Worm (Caenorhabditis elegans) whole organism, L1 larva: Measurements from ENCODE around the gene C27F2.10.
"Not testable (repeated sequence)": the region's sequence is repeated elsewhere in the genome, so short reads cannot be mapped to it uniquely, and the experiment has no call there.

Experiments
- C04F5.9 ChIP-seq: sonication (generic microtip); optimal IDR thresholded peaks from 2 replicates; lab custom pipeline; 2016; ENCODE audit warnings: missing genetic modification characterization, missing compliant biosample characterization
- C34B4.2 ChIP-seq: sonication (generic microtip); optimal IDR thresholded peaks from 2 replicates; lab custom pipeline; 2017; ENCODE audit warnings: mild to moderate bottlenecking, missing genetic modification characterization, missing compliant biosample characterization
- F16B12.6 ChIP-seq: fragments of 150-350 bp; optimal IDR thresholded peaks from 2 replicates; lab custom pipeline; 2014; ENCODE audit warnings: missing biosample characterization, missing genetic modification characterization
- aha-1 ChIP-seq: fragments of 150-350 bp; optimal IDR thresholded peaks from 2 replicates; lab custom pipeline; 2014; ENCODE audit warnings: missing biosample characterization, missing genetic modification characterization
- blmp-1 ChIP-seq: fragments of 150-350 bp; optimal IDR thresholded peaks from 2 replicates; lab custom pipeline; 2014; ENCODE audit warnings: missing biosample characterization, missing genetic modification characterization
- ceh-8 ChIP-seq: fragments of 200-800 bp; sonication (Bioruptor generic); optimal IDR thresholded peaks from 2 replicates; lab custom pipeline; 2018; ENCODE audit warnings: mild to moderate bottlenecking, missing genetic modification characterization, moderate library complexity, missing compliant biosample characterization
- ceh-82 ChIP-seq, 3 experiments: fragments of 150-350 bp in 1 of 3; sonication (generic microtip) in 2 of 3; optimal IDR thresholded peaks; 2 replicates each; lab custom pipeline; 2014 to 2017; ENCODE audit warnings: missing biosample characterization in 3 of 3, missing genetic modification characterization in 3 of 3
- ces-1 ChIP-seq: fragments of 150-350 bp; optimal IDR thresholded peaks from 2 replicates; lab custom pipeline; 2014; ENCODE audit warnings: missing biosample characterization, missing genetic modification reagents, missing genetic modification characterization
- efl-1 ChIP-seq, 4 experiments: fragments of 150-350 bp; optimal IDR thresholded peaks in 3 of 4; peaks in 1 of 4; 1 replicate in 1 of 4; 2 replicates in 3 of 4; lab custom pipeline; 2014; ENCODE audit warnings: missing biosample characterization in 2 of 4, missing genetic modification characterization in 2 of 4, missing genetic modification reagents in 2 of 4
- fkh-10 ChIP-seq: sonication (generic microtip); optimal IDR thresholded peaks from 2 replicates; lab custom pipeline; 2017; ENCODE audit warnings: missing biosample characterization, missing genetic modification reagents, missing genetic modification characterization
- fkh-8 ChIP-seq: sonication (generic microtip); optimal IDR thresholded peaks from 2 replicates; lab custom pipeline; 2016; ENCODE audit warnings: mild to moderate bottlenecking, missing genetic modification characterization, missing compliant biosample characterization
- fos-1 ChIP-seq: fragments of 150-350 bp; optimal IDR thresholded peaks from 2 replicates; lab custom pipeline; 2014; ENCODE audit warnings: missing biosample characterization, missing genetic modification characterization
- grh-1 ChIP-seq: fragments of 200-800 bp; sonication (Bioruptor generic); IDR thresholded peaks from 2 replicates; pipeline ENCODE4 v1.3.6; 2022; ENCODE audit warnings: missing genetic modification reagents, missing genetic modification characterization, missing compliant biosample characterization
- hpl-2 ChIP-seq: fragments of 150-350 bp; optimal IDR thresholded peaks from 2 replicates; lab custom pipeline; 2014; ENCODE audit warnings: missing biosample characterization, missing genetic modification reagents, missing genetic modification characterization
- lin-13 ChIP-seq: fragments of 150-350 bp; optimal IDR thresholded peaks from 2 replicates; lab custom pipeline; 2014; ENCODE audit warnings: missing biosample characterization, missing genetic modification reagents, missing genetic modification characterization
- lin-14 ChIP-seq: fragments of 200-800 bp; sonication (Bioruptor generic); optimal IDR thresholded peaks from 2 replicates; lab custom pipeline; 2018; ENCODE audit warnings: mild to moderate bottlenecking, missing genetic modification characterization, moderate library complexity, missing compliant biosample characterization
- lin-35 ChIP-seq, 2 experiments: fragments of 150-350 bp; optimal IDR thresholded peaks; 2 replicates each; lab custom pipeline; 2014; ENCODE audit warnings: missing biosample characterization in 2 of 2, missing genetic modification characterization in 2 of 2, missing genetic modification reagents in 2 of 2
- lin-39 ChIP-seq: fragments of 150-350 bp; optimal IDR thresholded peaks from 2 replicates; lab custom pipeline; 2014; ENCODE audit warnings: missing biosample characterization, missing genetic modification reagents, missing genetic modification characterization
- lsy-2 ChIP-seq, 2 experiments: fragments of 150-350 bp; optimal IDR thresholded peaks; 2 replicates each; lab custom pipeline; 2014; ENCODE audit warnings: missing biosample characterization in 2 of 2, missing genetic modification characterization in 2 of 2
- mef-2 ChIP-seq: fragments of 150-350 bp; optimal IDR thresholded peaks from 2 replicates; lab custom pipeline; 2014; ENCODE audit warnings: missing biosample characterization, missing genetic modification characterization
- mep-1 ChIP-seq: fragments of 150-350 bp; optimal IDR thresholded peaks from 2 replicates; lab custom pipeline; 2014; ENCODE audit warnings: missing biosample characterization, missing genetic modification characterization
- nhr-12 ChIP-seq: sonication (generic microtip); optimal IDR thresholded peaks from 2 replicates; lab custom pipeline; 2017; ENCODE audit warnings: missing biosample characterization, missing genetic modification characterization
- nhr-47 ChIP-seq: sonication (generic microtip); optimal IDR thresholded peaks from 2 replicates; lab custom pipeline; 2016; ENCODE audit warnings: mild to moderate bottlenecking, missing genetic modification characterization, moderate library complexity, missing compliant biosample characterization
- nhr-71 ChIP-seq: sonication (generic microtip); optimal IDR thresholded peaks from 2 replicates; lab custom pipeline; 2016; ENCODE audit warnings: mild to moderate bottlenecking, missing genetic modification characterization, moderate library complexity, missing compliant biosample characterization
- nhr-84 ChIP-seq: sonication (generic microtip); optimal IDR thresholded peaks from 2 replicates; lab custom pipeline; 2017; ENCODE audit warnings: missing biosample characterization, missing genetic modification characterization
- nhr-90 ChIP-seq: sonication (generic microtip); optimal IDR thresholded peaks from 2 replicates; lab custom pipeline; 2016; ENCODE audit warnings: mild to moderate bottlenecking, missing genetic modification characterization, missing compliant biosample characterization; ENCODE audit not compliant: poor library complexity
- pag-3 ChIP-seq: sonication (generic microtip); optimal IDR thresholded peaks from 2 replicates; lab custom pipeline; 2017; ENCODE audit warnings: missing genetic modification characterization, mild to moderate bottlenecking, missing compliant biosample characterization, antibody characterized with exemption, borderline replicate concordance; ENCODE audit not compliant: insufficient read depth
- pqm-1 ChIP-seq: sonication (generic microtip); optimal IDR thresholded peaks from 3 replicates; lab custom pipeline; 2017; ENCODE audit warnings: missing biosample characterization, missing genetic modification characterization
- rnt-1 ChIP-seq: sonication (generic microtip); optimal IDR thresholded peaks from 2 replicates; lab custom pipeline; 2016; ENCODE audit warnings: mild to moderate bottlenecking, missing genetic modification characterization, moderate library complexity, missing compliant biosample characterization
- skn-1 ChIP-seq: fragments of 150-350 bp; optimal IDR thresholded peaks from 2 replicates; lab custom pipeline; 2014; ENCODE audit warnings: missing biosample characterization, missing genetic modification characterization
- snpc-4 ChIP-seq: fragments of 150-350 bp; optimal IDR thresholded peaks from 2 replicates; lab custom pipeline; 2014; ENCODE audit warnings: missing biosample characterization, missing genetic modification characterization
- snu-23 ChIP-seq: sonication (generic microtip); optimal IDR thresholded peaks from 2 replicates; lab custom pipeline; 2016; ENCODE audit warnings: missing genetic modification characterization, missing compliant biosample characterization
- swsn-7 ChIP-seq: sonication (generic microtip); optimal IDR thresholded peaks from 2 replicates; lab custom pipeline; 2016; ENCODE audit warnings: missing genetic modification characterization, missing compliant biosample characterization
- tlp-1 ChIP-seq: fragments of 150-350 bp; optimal IDR thresholded peaks from 2 replicates; lab custom pipeline; 2014; ENCODE audit warnings: missing biosample characterization, missing genetic modification characterization
- unc-98 ChIP-seq: fragments of 200-800 bp; sonication (Bioruptor generic); IDR thresholded peaks from 2 replicates; pipeline ENCODE4 v1.3.6; 2022; ENCODE audit warnings: missing genetic modification characterization, missing compliant biosample characterization
- vab-15 ChIP-seq: sonication (generic microtip); optimal IDR thresholded peaks from 2 replicates; lab custom pipeline; 2017; ENCODE audit warnings: missing genotype, mild to moderate bottlenecking, missing genetic modification characterization, missing compliant biosample characterization
- xbp-1 ChIP-seq: sonication (generic microtip); optimal IDR thresholded peaks from 2 replicates; lab custom pipeline; 2016; ENCODE audit warnings: missing genetic modification characterization, missing compliant biosample characterization
- zip-4 ChIP-seq: fragments of 200-800 bp; sonication (Bioruptor generic); optimal IDR thresholded peaks from 2 replicates; lab custom pipeline; 2018; ENCODE audit warnings: mild to moderate bottlenecking, missing genetic modification characterization, moderate library complexity, missing compliant biosample characterization
- ztf-4 ChIP-seq: fragments of 150-350 bp; optimal IDR thresholded peaks from 2 replicates; lab custom pipeline; 2014; ENCODE audit warnings: missing biosample characterization, missing genetic modification characterization

The C27F2.10 gene

ce11 chrIII:4987666-4988065, 968 bp upstream of the C27F2.10 start:
- TF ChIP-seq hpl-2 (no peak), xbp-1 (tag; lab: Kevin White, UChicago) (no peak), C04F5.9 (tag; lab: Kevin White, UChicago) (no peak), lin-13 (GFP tag; lab: Kevin White, UChicago) (no peak), efl-1 (optimal IDR thresholded peaks at IDR 0.05; lab: Kevin White, UChicago) (no peak), efl-1 (GFP tag; optimal IDR thresholded peaks at IDR 0.05 in 1 of 2; lab: Kevin White, UChicago) (peak in 1 of 2 experiments; percentile 43), lin-39 (tag; lab: Kevin White, UChicago) (no peak)

- TF ChIP-seq nhr-90 (no peak), nhr-84 (no peak)
Observed at ce11 chrIII:4984444-4985086, 2.1 kb downstream of the C27F2.10 start, which contains the start of gene C27F2.7. TSS of gene C27F2.7 (minus strand) at chrIII:4984494.

ce11 chrIII:4983961-4984360, 2.7 kb downstream of the C27F2.10 start:
- TF ChIP-seq ztf-4 (tag; lab: Kevin White, UChicago) (no peak), nhr-90 (no peak), skn-1 (tag; lab: Kevin White, UChicago) (no peak), tlp-1 (tag; lab: Kevin White, UChicago) (no peak), unc-98 (GFP tag; lab: Robert Waterston, UW) (no peak), blmp-1 (tag; lab: Kevin White, UChicago) (no peak), rnt-1 (tag; lab: Kevin White, UChicago) (no peak), nhr-12 (tag; lab: Kevin White, UChicago) (no peak), fkh-8 (tag; lab: Kevin White, UChicago) (no peak), ceh-82 (tag; optimal IDR thresholded peaks at IDR 0.05; lab: Kevin White, UChicago) (no peak)

- TF ChIP-seq C34B4.2, swsn-7, fos-1 (tag; lab: Kevin White, UChicago): not testable (repeated sequence)
Observed at ce11 chrIII:4980367-4980766, 6.3 kb downstream of the C27F2.10 start, which contains the start of gene C27F2.6. TSS of gene C27F2.6 (minus strand) at chrIII:4980467.

ce11 chrIII:4968146-4968545, 18.6 kb downstream of the C27F2.10 start:
- TF ChIP-seq lin-35 (GFP tag; optimal IDR thresholded peaks at IDR 0.05; lab: Kevin White, UChicago) (no peak), snpc-4 (tag; lab: Kevin White, UChicago) (no peak), ceh-82 (tag; optimal IDR thresholded peaks at IDR 0.05; lab: Kevin White, UChicago) (no peak), zip-4 (GFP tag; lab: Kevin White, UChicago) (no peak), ceh-8 (GFP tag; lab: Kevin White, UChicago) (no peak), aha-1 (no peak), pag-3 (tag; lab: Kevin White, UChicago) (no peak), tlp-1 (tag; lab: Kevin White, UChicago) (no peak), lin-14 (peak; percentile 66), lsy-2 (tag; optimal IDR thresholded peaks at IDR 0.05; lab: Kevin White, UChicago) (peak in 1 of 2 experiments; percentile 8), nhr-90 (no peak), nhr-84 (no peak), mef-2 (tag; lab: Kevin White, UChicago) (no peak), ztf-4 (tag; lab: Kevin White, UChicago) (no peak), vab-15 (tag; lab: Kevin White, UChicago) (no peak), F16B12.6 (tag; lab: Kevin White, UChicago) (no peak)

ce11 chrIII:4967236-4967635, 19.5 kb downstream of the C27F2.10 start:
- TF ChIP-seq aha-1 (no peak), snu-23 (GFP tag; lab: Kevin White, UChicago) (no peak), mep-1 (tag; lab: Kevin White, UChicago) (peak; percentile 13), C04F5.9 (tag; lab: Kevin White, UChicago) (no peak), ceh-82 (tag; optimal IDR thresholded peaks at IDR 0.05; lab: Kevin White, UChicago) (peak in 1 of 3 experiments; percentile 25), fkh-10 (peak; percentile 75), nhr-47 (tag; lab: Kevin White, UChicago) (no peak), nhr-71 (tag; lab: Kevin White, UChicago) (peak; percentile 8), pqm-1 (tag; lab: Kevin White, UChicago) (no peak), ces-1 (peak; percentile 85), grh-1 (GFP tag; lab: Robert Waterston, UW) (no peak), lin-14 (peak; percentile 82), lin-35 (GFP tag; optimal IDR thresholded peaks at IDR 0.05; lab: Kevin White, UChicago) (peak in 1 of 2 experiments; percentile 6)
